Worm (Caenorhabditis elegans): Measurements from ENCODE around the gene asp-12.

DNA sequence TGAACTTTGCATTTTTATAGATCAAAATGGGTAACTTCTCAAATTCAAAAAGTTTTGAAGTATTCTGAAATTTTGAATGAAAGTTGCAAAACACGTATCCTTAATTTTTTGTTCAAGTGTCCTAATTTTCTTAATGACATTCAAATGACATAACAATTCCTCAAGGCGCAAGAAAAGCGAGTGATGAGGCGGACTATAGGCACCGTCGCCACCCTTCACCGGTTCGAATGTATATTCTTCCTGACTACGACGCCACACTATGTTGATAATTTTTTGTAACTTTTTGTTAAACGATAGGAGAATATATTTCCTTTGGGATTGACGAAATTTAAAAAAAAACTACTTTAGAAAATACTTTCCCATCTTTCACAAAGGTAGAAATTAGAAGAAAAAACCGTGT, 12.6 kb downstream of the asp-12 start:
- TF ChIP-seq blmp-1 (tag; optimal IDR thresholded peaks at IDR 0.05; ENCODE audit: insufficient read depth) (no peak), mdl-1 (tag; optimal IDR thresholded peaks at IDR 0.05) (no peak), lin-39 (tag; optimal IDR thresholded peaks at IDR 0.05) (no peak), fos-1 (tag; optimal IDR thresholded peaks at IDR 0.05) (no peak), nhr-6 (tag; optimal IDR thresholded peaks at IDR 0.05) (no peak), nhr-25 (tag; optimal IDR thresholded peaks at IDR 0.05) (no peak), skn-1 (tag; optimal IDR thresholded peaks at IDR 0.05) (no peak), unc-62 (GFP tag; optimal IDR thresholded peaks at IDR 0.05) (no peak), dmd-4 (tag; optimal IDR thresholded peaks at IDR 0.05) (no peak), egl-27 (tag; optimal IDR thresholded peaks at IDR 0.05) (no peak)
